Worm (Caenorhabditis elegans): ENCODE data around the gene str-140.

DNA sequence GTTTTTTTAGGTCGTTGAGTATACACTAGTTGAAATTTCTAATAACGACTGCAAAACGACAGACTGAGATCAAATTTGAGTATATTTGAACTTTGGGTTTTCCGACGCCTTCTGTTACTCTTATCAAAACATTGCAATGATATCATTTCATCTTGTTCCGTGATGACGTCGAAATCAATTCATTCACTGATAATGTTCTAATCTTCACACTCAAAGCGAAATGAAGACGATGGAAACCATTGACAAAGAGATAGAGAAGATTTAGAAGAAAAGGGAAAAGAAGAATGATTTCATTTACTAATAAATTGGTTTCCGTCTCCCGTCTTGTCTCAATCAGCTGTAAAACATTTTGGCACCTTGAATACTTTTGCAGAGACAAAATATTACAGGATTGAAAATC is 5.5 kb upstream of the str-140 start:
- TF ChIP-seq nhr-237 (tag; optimal IDR thresholded peaks at IDR 0.05): no peak
- no peak for TF ChIP-seq ztf-1 (GFP tag; conservative IDR thresholded peaks at IDR 0.05)

All from whole organism, L2 larva.